Fruit fly (Drosophila melanogaster) whole organism, embryonic: ENCODE measurements around the gene CSN5.

Experiments used
- CG10321 ChIP-seq: fragments of 200-800 bp; sonication (Bioruptor generic); IDR thresholded peaks from 2 replicates; pipeline ENCODE4 v1.3.6; 2022; ENCODE audit warnings: missing biosample characterization, missing genetic modification characterization
- CG10462 ChIP-seq: fragments of 200-800 bp; sonication (Bioruptor generic); optimal IDR thresholded peaks from 2 replicates; lab custom pipeline; 2016; ENCODE audit warnings: missing biosample characterization, missing genetic modification characterization
- CG10654 ChIP-seq: fragments of 200-800 bp; sonication (Bioruptor generic); optimal IDR thresholded peaks from 2 replicates; lab custom pipeline; 2016; ENCODE audit warnings: missing biosample characterization, missing genetic modification characterization
- CG11723 ChIP-seq: fragments of 200-800 bp; sonication (Bioruptor generic); optimal IDR thresholded peaks from 2 replicates; lab custom pipeline; 2017; ENCODE audit warnings: missing biosample characterization, mild to moderate bottlenecking, missing genetic modification characterization
- CG12744 ChIP-seq: fragments of 200-800 bp; sonication (Bioruptor generic); optimal IDR thresholded peaks from 2 replicates; lab custom pipeline; 2016; ENCODE audit warnings: missing biosample characterization, missing genetic modification characterization
- CG13424 ChIP-seq: fragments of 200-800 bp; sonication (Bioruptor generic); optimal IDR thresholded peaks from 2 replicates; lab custom pipeline; 2019; ENCODE audit warnings: missing biosample characterization, mild to moderate bottlenecking, missing genetic modification characterization, moderate library complexity
- CG1529 ChIP-seq: fragments of 200-800 bp; sonication (Bioruptor generic); optimal IDR thresholded peaks from 3 replicates; lab custom pipeline; 2018; ENCODE audit warnings: missing biosample characterization, missing genetic modification characterization
- CG17568 ChIP-seq: fragments of 200-800 bp; sonication (Bioruptor generic); optimal IDR thresholded peaks from 2 replicates; lab custom pipeline; 2018; ENCODE audit warnings: missing biosample characterization, mild to moderate bottlenecking, missing genetic modification characterization, moderate library complexity
- CG17612 ChIP-seq: fragments of 200-800 bp; sonication (Bioruptor generic); IDR thresholded peaks from 2 replicates; pipeline ENCODE4 v1.3.6; 2022; ENCODE audit warnings: missing biosample characterization, missing genetic modification characterization
- CG18476 ChIP-seq: fragments of 200-800 bp; sonication (Bioruptor generic); optimal IDR thresholded peaks from 2 replicates; lab custom pipeline; 2016; ENCODE audit warnings: missing biosample characterization, mild to moderate bottlenecking, missing genetic modification characterization
- CG3065 ChIP-seq: fragments of 200-800 bp; sonication (Bioruptor generic); optimal IDR thresholded peaks from 2 replicates; lab custom pipeline; 2016; ENCODE audit warnings: missing biosample characterization, missing genetic modification characterization
- CG4360 ChIP-seq: fragments of 200-800 bp; sonication (Bioruptor generic); IDR thresholded peaks from 2 replicates; pipeline ENCODE4 v1.3.6; 2022; ENCODE audit warnings: missing biosample characterization, missing genetic modification characterization
- CG4404 ChIP-seq: fragments of 200-800 bp; sonication (Bioruptor generic); IDR thresholded peaks from 2 replicates; pipeline ENCODE4 v1.3.6; 2022; ENCODE audit warnings: missing biosample characterization, missing genetic modification characterization
- CG4854 ChIP-seq: fragments of 200-800 bp; sonication (Bioruptor generic); optimal IDR thresholded peaks from 2 replicates; lab custom pipeline; 2016; ENCODE audit warnings: missing biosample characterization, missing genetic modification characterization, inconsistent platforms
- CG5953 ChIP-seq: fragments of 200-800 bp; sonication (Bioruptor generic); IDR thresholded peaks from 2 replicates; pipeline ENCODE4 v1.3.6; 2022; ENCODE audit warnings: missing biosample characterization, missing genetic modification characterization
- CG6683 ChIP-seq: fragments of 200-800 bp; sonication (Bioruptor generic); optimal IDR thresholded peaks from 2 replicates; lab custom pipeline; 2017; ENCODE audit warnings: missing biosample characterization, mild to moderate bottlenecking, missing genetic modification characterization, missing genetic modification reagents
- CG6791 ChIP-seq: fragments of 200-800 bp; sonication (Bioruptor generic); IDR thresholded peaks from 3 replicates; pipeline ENCODE4 v1.3.6; 2022; ENCODE audit warnings: missing biosample characterization, missing genetic modification characterization; ENCODE audit not compliant: partially characterized antibody
- CG7928 ChIP-seq: fragments of 200-800 bp; sonication (Bioruptor generic); optimal IDR thresholded peaks from 2 replicates; lab custom pipeline; 2017; ENCODE audit warnings: missing biosample characterization, mild to moderate bottlenecking, missing genetic modification characterization
- CG7987 ChIP-seq: fragments of 200-800 bp; sonication (Bioruptor generic); optimal IDR thresholded peaks from 2 replicates; lab custom pipeline; 2018; ENCODE audit warnings: missing biosample characterization, mild to moderate bottlenecking, missing genetic modification characterization, moderate library complexity
- CG8359 ChIP-seq: fragments of 200-800 bp; sonication (Bioruptor generic); optimal IDR thresholded peaks from 2 replicates; lab custom pipeline; 2017; ENCODE audit warnings: missing biosample characterization, mild to moderate bottlenecking, missing genetic modification characterization, borderline replicate concordance
- CG8944 ChIP-seq: fragments of 200-800 bp; sonication (Bioruptor generic); optimal IDR thresholded peaks from 3 replicates; lab custom pipeline; 2016; ENCODE audit warnings: missing biosample characterization, missing genetic modification characterization
- CG9817 ChIP-seq: fragments of 200-800 bp; sonication (Bioruptor generic); optimal IDR thresholded peaks from 2 replicates; lab custom pipeline; 2018; ENCODE audit warnings: missing biosample characterization, mild to moderate bottlenecking, missing genetic modification characterization, moderate library complexity
- Camta ChIP-seq: fragments of 200-800 bp; sonication (Bioruptor generic); optimal IDR thresholded peaks from 2 replicates; lab custom pipeline; 2016; ENCODE audit warnings: missing biosample characterization, missing genetic modification characterization
- CoRest ChIP-seq: fragments of 200-800 bp; sonication (Bioruptor generic); optimal IDR thresholded peaks from 3 replicates; lab custom pipeline; 2018; ENCODE audit warnings: missing biosample characterization, mild to moderate bottlenecking, missing genetic modification characterization, moderate library complexity
- D ChIP-seq, 2 experiments: fragments of 200-800 bp in 1 of 2; fragments of >200 bp in 1 of 2; sonication (Bioruptor generic) in 1 of 2; optimal IDR thresholded peaks; 2 replicates in 1 of 2; 3 replicates in 1 of 2; lab custom pipeline; 2017; ENCODE audit warnings: mild to moderate bottlenecking in 1 of 2, missing biosample characterization in 1 of 2, missing genetic modification characterization in 1 of 2, missing genetic modification reagents in 1 of 2
- Doc2 ChIP-seq: fragments of 200-800 bp; sonication (Bioruptor generic); IDR thresholded peaks from 2 replicates; pipeline ENCODE4 v1.3.6; 2022; ENCODE audit warnings: missing biosample characterization, missing genetic modification characterization
- Dp ChIP-seq: fragments of 200-800 bp; sonication (Bioruptor generic); optimal IDR thresholded peaks from 2 replicates; lab custom pipeline; 2018; ENCODE audit warnings: missing biosample characterization, mild to moderate bottlenecking, missing genetic modification characterization, moderate library complexity
- ERR ChIP-seq: fragments of 200-800 bp; sonication (Bioruptor generic); optimal IDR thresholded peaks from 2 replicates; lab custom pipeline; 2016; ENCODE audit warnings: missing biosample characterization, missing genetic modification characterization
- Eip74EF ChIP-seq, 2 experiments: fragments of 200-800 bp in 1 of 2; fragments of >200 bp in 1 of 2; sonication (Bioruptor generic) in 1 of 2; optimal IDR thresholded peaks; 2 replicates each; lab custom pipeline; 2017 to 2019; ENCODE audit warnings: missing biosample characterization in 2 of 2, missing genetic modification characterization in 2 of 2, mild to moderate bottlenecking in 1 of 2, moderate library complexity in 1 of 2
- Ets97D ChIP-seq: fragments of 200-800 bp; sonication (Bioruptor generic); optimal IDR thresholded peaks from 3 replicates; lab custom pipeline; 2016; ENCODE audit warnings: missing biosample characterization, missing genetic modification characterization
- Gsc ChIP-seq: fragments of 200-800 bp; sonication (Bioruptor generic); IDR thresholded peaks from 2 replicates; pipeline ENCODE4 v1.3.6; 2022; ENCODE audit warnings: missing biosample characterization, missing genetic modification characterization
- Hey ChIP-seq: fragments of 200-800 bp; sonication (Bioruptor generic); optimal IDR thresholded peaks from 3 replicates; lab custom pipeline; 2018; ENCODE audit warnings: missing biosample characterization, mild to moderate bottlenecking, missing genetic modification characterization
- Trl ChIP-seq, 3 experiments: fragments of >200 bp in 2 of 3; fragments of 200-800 bp in 1 of 3; sonication (Bioruptor generic) in 1 of 3; optimal IDR thresholded peaks; 2 replicates in 1 of 3; 3 replicates in 2 of 3; lab custom pipeline; 2016 to 2017; ENCODE audit warnings: missing biosample characterization in 1 of 3, missing genetic modification characterization in 1 of 3
- bbx ChIP-seq: fragments of 200-800 bp; sonication (Bioruptor generic); IDR thresholded peaks from 2 replicates; pipeline ENCODE4 v1.3.6; 2022; ENCODE audit warnings: missing biosample characterization, missing genetic modification characterization; ENCODE audit not compliant: partially characterized antibody
- cad ChIP-seq: fragments of >200 bp; optimal IDR thresholded peaks from 2 replicates; lab custom pipeline; 2017; ENCODE audit warnings: missing biosample characterization, missing genetic modification characterization
- cg ChIP-seq: fragments of 200-800 bp; sonication (Bioruptor generic); optimal IDR thresholded peaks from 3 replicates; lab custom pipeline; 2019; ENCODE audit warnings: missing biosample characterization, mild to moderate bottlenecking, missing genetic modification characterization, moderate library complexity
- en ChIP-seq: fragments of 200-800 bp; sonication (Bioruptor generic); optimal IDR thresholded peaks from 2 replicates; lab custom pipeline; 2016; ENCODE audit warnings: missing biosample characterization, missing genetic modification characterization
- fd64A ChIP-seq: fragments of 200-800 bp; sonication (Bioruptor generic); optimal IDR thresholded peaks from 3 replicates; lab custom pipeline; 2018; ENCODE audit warnings: missing biosample characterization, mild to moderate bottlenecking, missing genetic modification characterization
- gsb-n ChIP-seq: fragments of 200-800 bp; sonication (Bioruptor generic); optimal IDR thresholded peaks from 3 replicates; lab custom pipeline; 2018; ENCODE audit warnings: missing biosample characterization, mild to moderate bottlenecking, missing genetic modification characterization
- gt ChIP-seq: fragments of 200-800 bp; sonication (Bioruptor generic); IDR thresholded peaks from 2 replicates; pipeline ENCODE4 v1.3.6; 2022; ENCODE audit warnings: missing biosample characterization, missing genetic modification characterization
- lab ChIP-seq: fragments of 200-800 bp; sonication (Bioruptor generic); optimal IDR thresholded peaks from 3 replicates; lab custom pipeline; 2017; ENCODE audit warnings: missing biosample characterization, missing genetic modification characterization, mild to moderate bottlenecking, moderate library complexity, missing genetic modification reagents
- nmo ChIP-seq: fragments of 200-800 bp; sonication (Bioruptor generic); optimal IDR thresholded peaks from 2 replicates; lab custom pipeline; 2018; ENCODE audit warnings: missing biosample characterization, mild to moderate bottlenecking, missing genetic modification characterization, moderate library complexity
- rib ChIP-seq: fragments of 200-800 bp; sonication (Bioruptor generic); IDR thresholded peaks from 2 replicates; pipeline ENCODE4 v1.3.6; 2022; ENCODE audit warnings: missing biosample characterization, missing genetic modification characterization
- sqz ChIP-seq: fragments of 200-800 bp; sonication (Bioruptor generic); optimal IDR thresholded peaks from 3 replicates; lab custom pipeline; 2018; ENCODE audit warnings: missing biosample characterization, mild to moderate bottlenecking, missing genetic modification characterization
- sr ChIP-seq: fragments of 200-800 bp; sonication (Bioruptor generic); IDR thresholded peaks from 3 replicates; pipeline ENCODE4 v1.3.6; 2022; ENCODE audit warnings: missing biosample characterization, missing genetic modification characterization
- tx ChIP-seq: fragments of 200-800 bp; sonication (Bioruptor generic); optimal IDR thresholded peaks from 2 replicates; lab custom pipeline; 2016; ENCODE audit warnings: missing biosample characterization, missing genetic modification characterization
- wor ChIP-seq: fragments of 200-800 bp; sonication (Bioruptor generic); IDR thresholded peaks from 2 replicates; pipeline ENCODE4 v1.3.6; 2022; ENCODE audit warnings: missing biosample characterization, missing genetic modification characterization

CSN5 gene

DNA sequence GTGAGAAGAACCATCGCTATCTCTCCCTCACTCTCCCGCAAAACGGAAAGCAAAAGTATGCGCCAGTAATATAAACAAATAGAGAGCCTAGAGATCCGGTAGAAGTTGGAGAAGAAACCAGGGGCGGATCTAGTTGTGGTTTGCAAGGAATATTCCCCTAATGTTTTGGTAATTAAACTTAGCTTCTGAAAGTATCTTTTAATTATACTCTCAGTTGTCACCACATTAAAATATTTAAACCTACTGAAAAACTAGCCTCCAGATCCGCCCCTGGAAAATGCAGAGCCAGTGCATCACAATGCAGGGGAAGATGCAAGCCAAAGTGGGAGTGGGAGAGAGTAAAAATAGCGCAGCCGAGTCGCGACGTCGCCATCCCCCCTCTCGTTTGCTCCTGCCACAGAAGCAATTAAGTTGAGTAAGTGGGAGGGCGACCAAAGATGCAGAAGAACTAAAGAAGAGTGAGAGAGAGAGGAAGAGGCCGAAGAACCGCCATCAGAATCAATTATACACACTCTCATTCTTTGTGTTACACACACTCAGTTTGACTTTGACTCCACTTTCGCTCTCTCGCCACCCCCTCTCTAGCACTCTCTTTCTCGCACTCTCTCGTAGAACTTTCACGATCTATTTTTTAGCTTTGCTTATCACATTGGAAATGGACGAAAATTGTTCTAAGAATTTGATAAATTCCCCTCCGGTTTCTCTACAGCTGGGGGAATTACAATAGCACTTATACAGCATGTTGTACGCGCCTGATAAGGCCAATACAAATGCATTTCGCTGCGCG lies 20.5 kb upstream of the CSN5 start (continued):
- TF ChIP-seq D (optimal IDR thresholded peaks at IDR 0.05; lab: Kevin White, UChicago) (no peak), D (GFP tag; optimal IDR thresholded peaks at IDR 0.05; lab: Kevin White, UChicago) (peak; percentile 97), wor (GFP tag; lab: Robert Waterston, UW) (peak; percentile 94), sr (GFP tag; lab: Robert Waterston, UW) (peak; percentile 83), CG8359 (GFP tag; lab: Kevin White, UChicago) (peak; percentile 84), nmo (GFP tag; lab: Kevin White, UChicago) (peak; percentile 97), en (peak; percentile 80), Camta (peak; percentile 88), CG4854 (GFP tag; lab: Kevin White, UChicago) (peak; percentile 78), CG7928 (peak; percentile 36), ERR (peak; percentile 83), CG3065 (GFP tag; lab: Kevin White, UChicago) (peak; percentile 86), lab (GFP tag; lab: Kevin White, UChicago) (peak; percentile 85), Hey (peak; percentile 40), gt (GFP tag; lab: Robert Waterston, UW) (peak; percentile 96), CG1529 (GFP tag; lab: Kevin White, UChicago) (peak; percentile 94)
- TF ChIP-seq, all 482 proteins: peak for 437

DNA sequence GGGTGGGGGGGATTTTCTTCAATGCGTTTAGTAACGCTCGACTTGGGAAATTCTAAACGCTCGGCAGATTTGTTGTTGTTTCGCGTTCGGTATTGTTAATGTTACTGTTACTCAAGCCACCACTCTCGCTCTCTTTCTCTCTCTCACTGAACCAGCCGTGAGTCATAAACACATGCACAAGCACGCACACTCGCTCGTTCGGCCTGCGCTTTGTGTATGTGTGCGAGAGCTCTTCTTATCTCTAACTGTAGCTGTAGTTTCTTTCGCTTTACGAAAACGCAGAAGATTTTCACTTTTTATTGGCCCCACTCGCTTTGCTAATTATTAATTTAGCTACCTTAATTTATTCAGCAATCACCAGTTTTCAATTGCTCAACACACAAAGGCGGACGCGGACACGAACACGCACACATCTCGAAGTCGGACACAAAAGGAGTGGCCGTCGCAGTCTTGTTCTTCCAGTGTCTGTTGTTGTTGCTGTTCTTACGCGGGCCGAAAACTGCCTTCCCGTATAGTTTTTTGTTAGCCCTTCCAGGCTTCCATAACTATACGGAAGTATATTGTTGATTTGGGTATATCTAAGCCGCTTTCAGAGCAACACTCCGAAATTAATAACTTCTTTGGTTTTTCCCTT lies 16.8 kb upstream of the CSN5 start:
- no peak for TF ChIP-seq CG10321 (GFP tag; lab: Robert Waterston, UW)
- TF ChIP-seq CG6791 = no peak
- no peak for TF ChIP-seq fd64A (GFP tag; lab: Kevin White, UChicago)
- TF ChIP-seq ERR = no peak
- no peak for TF ChIP-seq Dp (GFP tag; lab: Kevin White, UChicago)
- no peak for TF ChIP-seq CG17568
- TF ChIP-seq CG11723 (GFP tag; lab: Kevin White, UChicago) = no peak
- TF ChIP-seq CG6683 (GFP tag; lab: Kevin White, UChicago) = no peak
- no peak for TF ChIP-seq CG13424 (tag; lab: Kevin White, UChicago)
- TF ChIP-seq CG10654 (GFP tag; lab: Kevin White, UChicago) = no peak
- no peak for TF ChIP-seq rib (GFP tag; lab: Robert Waterston, UW)
- peak; percentile 79 for TF ChIP-seq cad (GFP tag; lab: Kevin White, UChicago)
- TF ChIP-seq CG5953 (GFP tag; lab: Robert Waterston, UW) = no peak
- peak; percentile 79 for TF ChIP-seq CG4360 (GFP tag; lab: Robert Waterston, UW)
- TF ChIP-seq Doc2 (GFP tag; lab: Robert Waterston, UW) = no peak
- no peak for TF ChIP-seq CG10462 (GFP tag; lab: Kevin White, UChicago)
- TF ChIP-seq Ets97D (GFP tag; lab: Kevin White, UChicago) = no peak
- no peak for TF ChIP-seq CG18476
- TF ChIP-seq sqz (GFP tag; lab: Kevin White, UChicago) = no peak
- TF ChIP-seq CG9817 (tag; lab: Kevin White, UChicago) = no peak
- no peak for TF ChIP-seq CG12744 (GFP tag; lab: Kevin White, UChicago)
- TF ChIP-seq CG7987 = no peak
- TF ChIP-seq gsb-n (tag; lab: Kevin White, UChicago) = peak; percentile 10
- TF ChIP-seq Trl (optimal IDR thresholded peaks at IDR 0.05; lab: Kevin White, UChicago) = peak; percentile 84 to 85
- no peak for TF ChIP-seq Trl (GFP tag; optimal IDR thresholded peaks at IDR 0.05; lab: Kevin White, UChicago)
- no peak for TF ChIP-seq Gsc
- TF ChIP-seq CoRest = no peak
- no peak for TF ChIP-seq tx (GFP tag; lab: Kevin White, UChicago)
- peak; percentile 96 for TF ChIP-seq cg (GFP tag; lab: Kevin White, UChicago)
- TF ChIP-seq bbx (GFP tag; lab: Robert Waterston, UW) = no peak
- no peak for TF ChIP-seq Eip74EF (GFP tag; optimal IDR thresholded peaks at IDR 0.05; lab: Kevin White, UChicago)
- no peak for TF ChIP-seq CG8944 (GFP tag; lab: Kevin White, UChicago)
- TF ChIP-seq CG17612 (GFP tag; lab: Robert Waterston, UW) = no peak
- TF ChIP-seq CG4404 = no peak
